Worm (Caenorhabditis elegans): ENCODE results near the gene mcm-7.

- TF ChIP-seq ces-1 (GFP tag; optimal IDR thresholded peaks at IDR 0.05) (no peak), elt-3 (tag; optimal IDR thresholded peaks at IDR 0.05) (no peak), pha-4 (tag; optimal IDR thresholded peaks at IDR 0.05) (no peak), unc-62 (GFP tag; optimal IDR thresholded peaks at IDR 0.05) (no peak), nhr-237 (tag; optimal IDR thresholded peaks at IDR 0.05) (no peak), tbx-8 (GFP tag; optimal IDR thresholded peaks at IDR 0.05) (no peak), lsy-2 (tag; optimal IDR thresholded peaks at IDR 0.05) (no peak), blmp-1 (tag; optimal IDR thresholded peaks at IDR 0.05) (no peak), elt-1 (tag; optimal IDR thresholded peaks at IDR 0.05; ENCODE audit: borderline replicate concordance, insufficient read depth) (no peak), lin-13 (tag; optimal IDR thresholded peaks at IDR 0.05) (no peak), snpc-4 (tag; optimal IDR thresholded peaks at IDR 0.05) (no peak)
Observed at ce11 chrV:4299741-4300140, 47.2 kb upstream of the mcm-7 start, which contains the start of gene ZC132.3.
